5 fruit fly cellular contexts compared by ENCODE assay signal in the genomic region with DNA sequence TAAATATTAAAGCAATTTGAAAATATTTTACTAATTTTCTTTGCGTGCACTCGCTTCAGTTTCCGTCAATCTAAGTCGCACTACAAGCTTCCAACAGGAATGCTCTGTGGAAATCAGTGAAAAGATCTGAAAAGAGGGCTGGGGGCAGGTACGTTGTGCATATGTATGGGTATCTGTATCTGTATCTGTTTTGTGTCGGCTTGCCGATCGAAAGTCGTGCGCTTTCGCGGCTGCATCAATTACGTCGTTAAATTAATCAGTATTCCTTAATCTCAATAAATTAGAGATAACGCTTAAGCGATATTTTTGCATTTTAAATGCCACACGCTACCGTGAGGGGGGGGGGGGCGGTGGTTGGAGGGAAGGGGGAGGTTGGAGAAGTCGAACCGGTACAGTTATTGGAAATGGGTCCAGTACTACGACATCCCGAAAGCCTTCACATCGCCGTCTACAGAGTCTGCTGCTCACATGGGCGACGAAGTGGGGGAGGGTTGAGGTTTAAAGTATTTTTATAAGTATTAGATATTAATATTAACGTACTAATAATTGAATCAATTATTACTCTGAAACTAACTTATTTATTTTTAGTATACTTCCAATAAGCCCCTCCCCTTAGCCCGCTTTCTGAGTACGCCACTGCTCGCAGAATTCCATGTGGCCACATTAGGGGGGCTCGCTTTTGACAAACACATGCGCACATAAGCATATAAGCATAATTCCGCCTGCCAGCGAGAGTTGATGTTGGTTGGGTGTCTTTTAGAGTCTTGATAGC.
TF ChIP-seq lines count a peak whose summit lies in the region.

No protein-coding gene starts in this region.

- peak; percentile 70 for TF ChIP-seq CTCF in whole organism, embryonic (GFP tag; optimal IDR thresholded peaks at IDR 0.05; lab: Kevin White, UChicago)

TF ChIP-seq in whole organism, adult, 20 proteins besides CTCF, POLR2A, EP300 and RAD21 (continues in another document):
- TF ChIP-seq Mnt (GFP tag; optimal IDR thresholded peaks at IDR 0.05; lab: Kevin White, UChicago) (peak; percentile 53), Clk (GFP tag; optimal IDR thresholded peaks at IDR 0.05; lab: Kevin White, UChicago) (peak; percentile 82), CG11617 (GFP tag; optimal IDR thresholded peaks at IDR 0.05; lab: Kevin White, UChicago) (peak; percentile 85), bab1 (GFP tag; optimal IDR thresholded peaks at IDR 0.05; lab: Kevin White, UChicago) (peak; percentile 30), CG33017 (tag; optimal IDR thresholded peaks at IDR 0.05; lab: Kevin White, UChicago) (peak; percentile 94), pad (GFP tag; optimal IDR thresholded peaks at IDR 0.05; lab: Kevin White, UChicago) (peak; percentile 79), Crg-1 (GFP tag; optimal IDR thresholded peaks at IDR 0.05; lab: Kevin White, UChicago) (peak; percentile 33), tj (GFP tag; optimal IDR thresholded peaks at IDR 0.05; lab: Kevin White, UChicago) (peak; percentile 63), toe (GFP tag; optimal IDR thresholded peaks at IDR 0.05; lab: Kevin White, UChicago) (peak; percentile 63), CG7101 (tag; optimal IDR thresholded peaks at IDR 0.05; lab: Kevin White, UChicago) (peak; percentile 94), CG14711 (tag; optimal IDR thresholded peaks at IDR 0.05; lab: Kevin White, UChicago) (peak; percentile 89), cic (GFP tag; optimal IDR thresholded peaks at IDR 0.05; lab: Kevin White, UChicago) (peak; percentile 88), cnc (optimal IDR thresholded peaks at IDR 0.05; lab: Kevin White, UChicago) (no peak), CG5204 (GFP tag; optimal IDR thresholded peaks at IDR 0.05; lab: Kevin White, UChicago) (peak; percentile 70), kay (GFP tag; lab: Kevin White, UChicago; ENCODE audit: borderline replicate concordance) (peak; percentile 91), CG12768 (GFP tag; optimal IDR thresholded peaks at IDR 0.05; lab: Kevin White, UChicago) (peak; percentile 92)

TF ChIP-seq in whole organism, embryonic, 481 proteins besides CTCF, POLR2A, EP300 and RAD21 (continues in another document):
- TF ChIP-seq Fer3 (tag; optimal IDR thresholded peaks at IDR 0.05; lab: Kevin White, UChicago) (peak; percentile 98), Chrac-16 (GFP tag; optimal IDR thresholded peaks at IDR 0.05; lab: Kevin White, UChicago) (peak; percentile 95), Sry-β (GFP tag; optimal IDR thresholded peaks at IDR 0.05; lab: Kevin White, UChicago) (peak; percentile 35), CG17802 (tag; optimal IDR thresholded peaks at IDR 0.05; lab: Kevin White, UChicago) (peak; percentile 76), slp2 (GFP tag; optimal IDR thresholded peaks at IDR 0.05; lab: Kevin White, UChicago) (peak; percentile 58), nerfin-1 (tag; optimal IDR thresholded peaks at IDR 0.05; lab: Kevin White, UChicago) (peak; percentile 92), pros (GFP tag; optimal IDR thresholded peaks at IDR 0.05; lab: Kevin White, UChicago) (no peak), gro (GFP tag; optimal IDR thresholded peaks at IDR 0.05; lab: Kevin White, UChicago) (peak; percentile 90), CG11723 (GFP tag; optimal IDR thresholded peaks at IDR 0.05; lab: Kevin White, UChicago) (peak; percentile 94), ara (GFP tag; IDR thresholded peaks at IDR 0.05; lab: Robert Waterston, UW) (peak; percentile 95), Oaz (GFP tag; IDR thresholded peaks at IDR 0.05; lab: Robert Waterston, UW) (peak; percentile 92), Atf3 (GFP tag; optimal IDR thresholded peaks at IDR 0.05; lab: Kevin White, UChicago) (peak; percentile 23), CG1792 (GFP tag; optimal IDR thresholded peaks at IDR 0.05; lab: Kevin White, UChicago) (peak; percentile 75), fu2 (GFP tag; optimal IDR thresholded peaks at IDR 0.05; lab: Kevin White, UChicago) (peak; percentile 78), tx (GFP tag; optimal IDR thresholded peaks at IDR 0.05; lab: Kevin White, UChicago) (peak; percentile 78), toy (GFP tag; IDR thresholded peaks at IDR 0.05; lab: Robert Waterston, UW) (peak; percentile 96)

TF ChIP-seq in whole organism, prepupa, 60 proteins besides CTCF, POLR2A, EP300 and RAD21 (continues in another document):
- TF ChIP-seq fd85E (GFP tag; optimal IDR thresholded peaks at IDR 0.05; lab: Kevin White, UChicago) = peak; percentile 72
- peak; percentile 83 for TF ChIP-seq vri (GFP tag; optimal IDR thresholded peaks at IDR 0.05; lab: Kevin White, UChicago)
- TF ChIP-seq pdm3 (GFP tag; optimal IDR thresholded peaks at IDR 0.05; lab: Kevin White, UChicago) = peak; percentile 86
- peak; percentile 80 for TF ChIP-seq Sox14 (GFP tag; optimal IDR thresholded peaks at IDR 0.05; lab: Kevin White, UChicago)
- TF ChIP-seq CG3919 (GFP tag; optimal IDR thresholded peaks at IDR 0.05; lab: Kevin White, UChicago) = peak; percentile 94
- TF ChIP-seq lz (GFP tag; optimal IDR thresholded peaks at IDR 0.05; lab: Kevin White, UChicago) = peak; percentile 82
- TF ChIP-seq Ets21C (GFP tag; optimal IDR thresholded peaks at IDR 0.05; lab: Kevin White, UChicago) = peak; percentile 70
- peak; percentile 93 for TF ChIP-seq CG34406 (GFP tag; optimal IDR thresholded peaks at IDR 0.05; lab: Kevin White, UChicago)
- peak; percentile 91 for TF ChIP-seq CG6808 (GFP tag; optimal IDR thresholded peaks at IDR 0.05; lab: Kevin White, UChicago)
- TF ChIP-seq acj6 (GFP tag; optimal IDR thresholded peaks at IDR 0.05; lab: Kevin White, UChicago) = peak; percentile 95
- peak; percentile 84 for TF ChIP-seq Sox102F (GFP tag; optimal IDR thresholded peaks at IDR 0.05; lab: Kevin White, UChicago)
- TF ChIP-seq cyc (GFP tag; optimal IDR thresholded peaks at IDR 0.05; lab: Kevin White, UChicago) = peak; percentile 81
- TF ChIP-seq CG6854 (GFP tag; optimal IDR thresholded peaks at IDR 0.05; lab: Kevin White, UChicago) = peak; percentile 86
- TF ChIP-seq CG6163 (GFP tag; IDR thresholded peaks at IDR 0.05; lab: Robert Waterston, UW) = peak; percentile 98
- peak; percentile 95 for TF ChIP-seq Ets96B (tag; optimal IDR thresholded peaks at IDR 0.05; lab: Kevin White, UChicago)
- TF ChIP-seq net (GFP tag; optimal IDR thresholded peaks at IDR 0.05; lab: Kevin White, UChicago) = peak; percentile 90
- TF ChIP-seq CG9139 (GFP tag; optimal IDR thresholded peaks at IDR 0.05; lab: Kevin White, UChicago) = peak; percentile 88

TF ChIP-seq in whole organism, pupa, 21 proteins besides CTCF, POLR2A, EP300 and RAD21 (continues in another document):
- peak; percentile 92 for TF ChIP-seq Snoo (tag; optimal IDR thresholded peaks at IDR 0.05; lab: Kevin White, UChicago)
- peak; percentile 94 for TF ChIP-seq CG8159 (tag; optimal IDR thresholded peaks at IDR 0.05; lab: Kevin White, UChicago)
- peak; percentile 93 for TF ChIP-seq CG9948 (tag; optimal IDR thresholded peaks at IDR 0.05; lab: Kevin White, UChicago)
- peak; percentile 98 for TF ChIP-seq CG32121 (GFP tag; IDR thresholded peaks at IDR 0.05; lab: Robert Waterston, UW)
- TF ChIP-seq CG14655 (GFP tag; optimal IDR thresholded peaks at IDR 0.05; lab: Kevin White, UChicago) = peak; percentile 94
- TF ChIP-seq rn (GFP tag; IDR thresholded peaks at IDR 0.05; lab: Robert Waterston, UW) = peak; percentile 94
- TF ChIP-seq CG8301 (tag; optimal IDR thresholded peaks at IDR 0.05; lab: Kevin White, UChicago) = peak; percentile 94
- peak; percentile 94 for TF ChIP-seq CG12605 (GFP tag; IDR thresholded peaks at IDR 0.05; lab: Robert Waterston, UW)
- peak; percentile 83 for TF ChIP-seq CG10348 (GFP tag; IDR thresholded peaks at IDR 0.05; lab: Robert Waterston, UW)
- TF ChIP-seq D1 (tag; optimal IDR thresholded peaks at IDR 0.05; lab: Kevin White, UChicago) = peak; percentile 76
- TF ChIP-seq CG34367 (tag; optimal IDR thresholded peaks at IDR 0.05; lab: Kevin White, UChicago) = peak; percentile 89
- peak; percentile 63 for TF ChIP-seq EcR (GFP tag; optimal IDR thresholded peaks at IDR 0.05; lab: Kevin White, UChicago)
- peak; percentile 86 for TF ChIP-seq Pif1A (GFP tag; optimal IDR thresholded peaks at IDR 0.05; lab: Kevin White, UChicago)
- TF ChIP-seq CG17806 (tag; optimal IDR thresholded peaks at IDR 0.05; lab: Kevin White, UChicago) = peak; percentile 93
- TF ChIP-seq CG15710 (tag; optimal IDR thresholded peaks at IDR 0.05; lab: Kevin White, UChicago) = peak; percentile 96
- TF ChIP-seq Ets98B (GFP tag; IDR thresholded peaks at IDR 0.05; lab: Robert Waterston, UW) = peak; percentile 97
- peak; percentile 77 for TF ChIP-seq gl (tag; optimal IDR thresholded peaks at IDR 0.05; lab: Kevin White, UChicago)
- TF ChIP-seq CG4496 (GFP tag; IDR thresholded peaks at IDR 0.05; lab: Robert Waterston, UW) = peak; percentile 98
- TF ChIP-seq CG13204 (GFP tag; optimal IDR thresholded peaks at IDR 0.05; lab: Kevin White, UChicago) = peak; percentile 91

TF ChIP-seq in whole organism, wandering third instar larva, 38 proteins besides CTCF, POLR2A, EP300 and RAD21 (continues in another document):
- TF ChIP-seq dmrt93B (GFP tag; optimal IDR thresholded peaks at IDR 0.05; lab: Kevin White, UChicago) (peak; percentile 91), jim (GFP tag; optimal IDR thresholded peaks at IDR 0.05; lab: Kevin White, UChicago) (no peak), foxo (GFP tag; optimal IDR thresholded peaks at IDR 0.05; lab: Kevin White, UChicago) (peak; percentile 51 to 96), woc (GFP tag; optimal IDR thresholded peaks at IDR 0.05; lab: Kevin White, UChicago) (peak; percentile 47), fru (GFP tag; optimal IDR thresholded peaks at IDR 0.05; lab: Kevin White, UChicago) (peak; percentile 87), usp (GFP tag; optimal IDR thresholded peaks at IDR 0.05; lab: Kevin White, UChicago) (no peak), Jra (GFP tag; optimal IDR thresholded peaks at IDR 0.05; lab: Kevin White, UChicago) (peak; percentile 15), N (GFP tag; optimal IDR thresholded peaks at IDR 0.05; lab: Kevin White, UChicago) (no peak), Hnf4 (GFP tag; optimal IDR thresholded peaks at IDR 0.05; lab: Kevin White, UChicago) (peak; percentile 84), sage (GFP tag; optimal IDR thresholded peaks at IDR 0.05; lab: Kevin White, UChicago) (peak; percentile 89), CrebA (GFP tag; optimal IDR thresholded peaks at IDR 0.05; lab: Kevin White, UChicago; ENCODE audit: borderline replicate concordance) (peak; percentile 20), br (GFP tag; optimal IDR thresholded peaks at IDR 0.05; lab: Kevin White, UChicago) (peak; percentile 90), Dif (GFP tag; optimal IDR thresholded peaks at IDR 0.05; lab: Kevin White, UChicago; ENCODE audit: partially characterized antibody) (no peak), lola (GFP tag; optimal IDR thresholded peaks at IDR 0.05; lab: Kevin White, UChicago) (no peak), HLH106 (tag; optimal IDR thresholded peaks at IDR 0.05; lab: Kevin White, UChicago) (peak; percentile 94), CG32264 (GFP tag; optimal IDR thresholded peaks at IDR 0.05; lab: Kevin White, UChicago) (peak; percentile 46), dsf (GFP tag; optimal IDR thresholded peaks at IDR 0.05; lab: Kevin White, UChicago; ENCODE audit: borderline replicate concordance) (peak; percentile 46), Dfd (GFP tag; optimal IDR thresholded peaks at IDR 0.05; lab: Kevin White, UChicago) (no peak), Rel (GFP tag; optimal IDR thresholded peaks at IDR 0.05; lab: Kevin White, UChicago) (peak; percentile 77), Rel (tag; optimal IDR thresholded peaks at IDR 0.05; lab: Kevin White, UChicago) (peak; percentile 70)
